Fruit fly (Drosophila melanogaster): ENCODE data around the gene CG33552.

CG33552 gene

DNA sequence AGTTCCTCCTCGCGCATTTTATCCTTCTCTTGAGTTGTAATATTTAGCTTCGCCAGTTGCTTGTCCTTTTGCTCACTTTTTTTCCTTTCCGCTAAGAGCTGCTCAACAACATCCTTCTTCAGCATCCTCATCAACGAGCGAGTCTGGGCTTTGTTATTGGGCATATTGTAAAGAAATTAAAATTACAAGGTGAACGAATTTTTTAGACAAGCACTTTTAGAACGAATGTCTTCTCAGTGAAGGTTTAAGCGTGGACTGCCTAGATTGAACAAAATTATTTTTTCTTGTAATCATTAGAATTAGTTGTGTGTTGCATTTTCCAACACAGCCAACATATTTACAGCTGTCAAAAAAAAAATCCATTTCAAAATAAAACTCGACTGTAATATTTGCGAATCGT, at the start of gene CG33552:
Gene CG33552, plus strand, starts transcription at position 301 of the 400 bp plus-strand sequence.
- TF ChIP-seq Sin3A (optimal IDR thresholded peaks at IDR 0.05) = no peak
- no peak for TF ChIP-seq ttk (optimal IDR thresholded peaks at IDR 0.05)
- no peak for TF ChIP-seq psq (optimal IDR thresholded peaks at IDR 0.05)
- TF ChIP-seq insv (optimal IDR thresholded peaks at IDR 0.05) = no peak

DNA sequence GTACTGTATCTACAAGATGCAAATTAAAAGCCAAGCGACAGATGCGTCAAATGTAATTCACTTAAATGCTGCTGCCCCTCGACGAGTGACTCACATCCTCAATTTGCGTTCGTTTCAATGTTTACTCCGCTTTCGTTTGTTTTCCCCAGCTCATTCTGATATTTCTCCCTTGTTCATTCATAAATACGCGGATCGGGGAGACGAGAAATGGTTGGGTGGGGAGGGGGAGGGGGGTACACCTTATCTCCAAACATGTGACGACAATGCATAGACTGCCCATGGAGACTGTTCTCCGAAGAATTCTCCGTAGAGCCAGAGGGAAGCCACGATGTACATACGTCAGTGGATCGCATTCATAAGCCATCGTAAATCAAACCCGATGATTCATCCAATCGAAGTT, 45.0 kb upstream of the CG33552 start:
- TF ChIP-seq psq (optimal IDR thresholded peaks at IDR 0.05) (no peak), Sin3A (optimal IDR thresholded peaks at IDR 0.05) (no peak), ttk (optimal IDR thresholded peaks at IDR 0.05) (no peak), insv (optimal IDR thresholded peaks at IDR 0.05) (no peak), Myc (optimal IDR thresholded peaks at IDR 0.05) (no peak), h (optimal IDR thresholded peaks at IDR 0.05) (no peak)

DNA sequence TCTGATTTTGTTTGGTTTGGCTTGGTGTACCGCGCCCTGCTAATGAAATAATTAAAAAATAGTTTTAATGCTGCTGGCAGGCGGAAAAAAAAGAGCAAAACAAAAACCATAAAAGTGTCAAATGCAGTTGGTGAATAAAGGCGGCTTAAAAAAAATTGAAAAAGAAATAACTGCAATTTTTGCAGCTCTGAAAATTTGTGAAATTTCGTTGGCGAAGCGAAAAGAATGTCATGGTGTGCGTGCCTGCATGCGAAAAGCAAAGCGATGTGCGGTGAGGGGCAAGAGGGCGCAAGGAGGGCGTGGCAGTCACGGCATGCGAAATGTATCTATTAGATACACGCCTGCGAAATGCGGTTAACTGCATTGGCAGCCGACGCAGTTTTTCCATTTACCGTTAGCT, 44.0 kb upstream of the CG33552 start:
- TF ChIP-seq insv (optimal IDR thresholded peaks at IDR 0.05) (no peak), psq (optimal IDR thresholded peaks at IDR 0.05) (no peak), ttk (optimal IDR thresholded peaks at IDR 0.05) (no peak), Sin3A (optimal IDR thresholded peaks at IDR 0.05) (no peak), h (optimal IDR thresholded peaks at IDR 0.05) (no peak), Myc (optimal IDR thresholded peaks at IDR 0.05) (no peak)

DNA sequence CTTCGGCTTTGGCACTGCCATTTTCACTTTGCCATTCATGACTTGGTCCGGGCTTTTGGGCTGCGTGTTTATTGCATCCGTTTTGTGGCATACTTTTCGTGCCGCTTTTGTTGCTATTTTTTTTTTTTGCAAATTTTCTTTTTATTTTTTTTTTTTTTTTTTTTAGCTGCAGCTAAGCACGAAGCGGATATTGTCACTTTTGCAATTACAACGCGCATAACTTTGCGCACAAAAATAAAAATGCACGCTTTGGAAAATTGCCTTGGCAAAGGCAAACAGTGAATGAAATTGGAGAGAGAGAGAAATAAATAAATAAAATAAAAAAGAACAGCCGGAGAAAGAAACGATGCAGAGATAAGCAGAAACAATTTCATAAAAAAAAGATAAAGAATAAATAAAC, 41.5 kb upstream of the CG33552 start:
- TF ChIP-seq insv (optimal IDR thresholded peaks at IDR 0.05) (no peak), h (optimal IDR thresholded peaks at IDR 0.05) (no peak), ttk (optimal IDR thresholded peaks at IDR 0.05) (no peak), Sin3A (optimal IDR thresholded peaks at IDR 0.05) (no peak), psq (optimal IDR thresholded peaks at IDR 0.05) (no peak), Myc (optimal IDR thresholded peaks at IDR 0.05) (no peak)

DNA sequence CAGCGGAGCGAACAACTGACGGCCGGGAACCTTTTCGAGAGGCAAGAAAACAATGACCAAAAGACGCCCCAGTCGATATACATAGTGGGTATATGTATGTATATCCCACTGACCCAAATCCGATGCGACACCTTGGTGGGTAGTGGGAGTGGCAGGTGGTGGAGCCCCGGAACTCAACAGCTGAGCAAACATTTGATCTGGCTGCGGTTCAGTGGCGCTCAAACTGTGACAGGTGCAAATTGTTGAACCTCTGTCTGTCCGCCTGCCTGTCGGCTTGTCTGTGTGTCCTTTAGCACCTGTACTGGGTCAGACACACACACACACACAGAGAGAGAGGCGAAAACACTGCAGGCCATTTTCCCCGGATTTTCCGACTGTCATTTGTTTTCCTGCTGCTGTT, 38.9 kb upstream of the CG33552 start:
- TF ChIP-seq insv (optimal IDR thresholded peaks at IDR 0.05) (no peak), psq (optimal IDR thresholded peaks at IDR 0.05) (no peak), Sin3A (optimal IDR thresholded peaks at IDR 0.05) (no peak), Myc (optimal IDR thresholded peaks at IDR 0.05) (no peak), ttk (optimal IDR thresholded peaks at IDR 0.05) (no peak), h (optimal IDR thresholded peaks at IDR 0.05) (no peak)

DNA sequence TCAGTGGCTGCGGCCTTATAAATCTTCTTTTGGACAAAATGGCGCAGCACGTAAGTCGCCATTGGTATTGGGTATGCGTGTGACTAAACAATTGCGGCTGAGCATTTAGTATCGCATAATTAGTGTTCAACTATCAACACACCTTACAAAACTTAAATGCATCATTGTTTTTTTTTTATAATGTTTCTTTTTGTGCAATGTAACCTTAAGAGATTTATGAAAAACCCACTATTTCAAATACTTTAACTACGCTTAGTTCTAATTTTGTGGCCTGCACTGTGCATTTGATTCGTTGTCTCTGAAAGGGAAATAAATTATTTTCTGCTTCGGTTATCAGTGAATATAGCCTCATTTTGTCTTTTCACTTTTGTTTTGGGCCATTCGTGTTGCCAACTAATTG, 38.3 kb upstream of the CG33552 start:
- TF ChIP-seq Sin3A (optimal IDR thresholded peaks at IDR 0.05) (no peak), insv (optimal IDR thresholded peaks at IDR 0.05) (no peak), psq (optimal IDR thresholded peaks at IDR 0.05) (no peak), ttk (optimal IDR thresholded peaks at IDR 0.05) (no peak), Myc (optimal IDR thresholded peaks at IDR 0.05) (no peak), h (optimal IDR thresholded peaks at IDR 0.05) (no peak)

DNA sequence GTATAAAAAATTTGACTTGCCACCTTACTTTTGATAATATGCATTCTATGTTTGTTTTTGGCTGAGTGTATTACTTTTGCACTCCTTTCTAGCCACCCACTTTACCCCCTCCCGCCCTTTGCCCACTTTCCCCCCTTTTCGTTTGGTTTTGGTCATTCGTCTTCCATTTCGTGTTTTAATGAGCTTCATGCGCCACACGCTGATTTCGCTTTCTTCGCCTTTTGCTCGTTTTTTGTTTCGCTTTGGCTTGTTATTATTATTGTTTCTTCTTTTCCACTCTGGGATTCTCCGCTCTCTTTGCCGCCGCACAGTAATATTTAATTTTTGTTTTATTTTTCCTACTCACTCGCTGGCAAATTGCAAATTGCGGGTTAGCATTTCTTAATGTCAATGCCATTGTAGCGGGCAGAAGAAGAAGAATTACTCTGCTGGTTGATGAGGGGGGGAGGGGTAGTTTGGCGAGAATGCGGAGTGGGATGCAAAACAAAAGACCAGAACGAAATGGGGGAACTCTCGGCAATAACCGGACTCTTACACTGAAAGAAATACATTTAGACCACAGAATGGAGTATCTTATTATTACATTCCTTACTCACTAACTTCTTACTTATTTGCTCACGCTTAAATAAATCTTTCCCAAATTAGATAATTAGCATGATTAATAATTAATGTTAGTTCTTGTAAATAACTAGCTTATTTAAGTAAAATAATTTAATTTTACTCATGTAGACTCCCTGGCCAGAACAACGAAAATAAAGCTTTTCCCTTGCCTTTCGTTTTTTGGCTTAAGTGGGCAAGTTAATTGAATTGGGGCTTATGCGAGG, 36.6 kb upstream of the CG33552 start:
- no peak for TF ChIP-seq Sin3A (optimal IDR thresholded peaks at IDR 0.05)
- no peak for TF ChIP-seq Myc (optimal IDR thresholded peaks at IDR 0.05)
- TF ChIP-seq insv (optimal IDR thresholded peaks at IDR 0.05) = no peak

DNA sequence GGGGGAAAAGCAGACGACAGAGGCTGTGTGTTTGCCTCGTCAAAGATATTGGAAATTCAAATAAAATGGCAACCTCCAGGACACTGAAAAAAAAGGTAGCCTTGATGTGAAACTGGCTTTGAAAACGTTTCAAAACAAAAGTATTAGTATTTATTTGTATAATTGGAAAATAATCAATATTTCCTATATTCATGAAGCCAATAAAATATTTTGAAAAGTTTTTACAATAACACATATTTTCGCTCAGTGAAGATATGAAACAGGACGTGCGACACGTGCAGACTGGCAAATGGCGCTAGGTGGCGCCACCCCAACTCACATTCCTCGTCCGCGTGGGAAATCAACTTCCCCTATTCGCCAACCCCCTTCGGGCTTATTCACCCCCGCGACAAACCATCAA, 34.5 kb upstream of the CG33552 start:
- TF ChIP-seq insv (optimal IDR thresholded peaks at IDR 0.05) = no peak
- no peak for TF ChIP-seq ttk (optimal IDR thresholded peaks at IDR 0.05)
- no peak for TF ChIP-seq psq (optimal IDR thresholded peaks at IDR 0.05)
- no peak for TF ChIP-seq h (optimal IDR thresholded peaks at IDR 0.05)
- TF ChIP-seq Sin3A (optimal IDR thresholded peaks at IDR 0.05) = no peak

DNA sequence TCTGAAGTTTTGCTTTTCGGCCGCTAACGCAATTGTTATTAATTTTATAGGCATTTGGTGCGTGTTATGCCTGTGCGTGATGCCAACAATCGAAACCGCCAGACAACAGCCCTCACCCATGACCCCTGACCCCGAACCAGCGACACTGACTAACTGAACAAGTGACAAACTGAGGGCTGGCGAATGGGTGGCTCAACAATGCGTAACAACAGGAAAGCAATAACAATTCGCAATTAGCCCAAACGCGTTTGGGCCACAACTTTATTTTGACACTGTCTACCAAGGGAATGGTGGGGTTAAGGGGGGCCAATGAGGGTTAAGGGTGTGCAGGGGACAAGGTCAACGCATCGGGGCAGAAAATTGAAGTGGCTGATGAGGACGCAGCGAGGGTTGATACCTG, 33.4 kb upstream of the CG33552 start:
- TF ChIP-seq ttk (optimal IDR thresholded peaks at IDR 0.05) = no peak
- no peak for TF ChIP-seq h (optimal IDR thresholded peaks at IDR 0.05)

DNA sequence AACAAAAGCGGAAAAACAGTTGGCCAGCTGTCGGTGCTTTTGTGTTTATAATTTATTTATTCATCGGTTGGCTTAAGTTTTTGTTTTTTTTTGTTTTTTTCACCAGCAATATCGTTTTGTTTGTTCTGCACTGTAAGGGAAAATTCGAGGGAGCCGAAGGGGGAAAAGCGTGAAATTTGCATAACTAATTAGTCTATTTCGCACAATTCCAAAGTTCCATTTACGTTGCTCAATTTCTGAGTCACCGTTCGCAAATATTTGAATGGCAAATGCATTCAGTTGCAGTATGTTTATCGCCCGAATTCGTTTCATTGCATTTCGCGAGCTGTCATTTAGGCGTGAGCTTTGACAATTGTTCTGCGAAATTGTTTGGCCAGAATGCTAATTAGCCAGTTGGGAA, 28.8 kb upstream of the CG33552 start:
- no peak for TF ChIP-seq Sin3A (optimal IDR thresholded peaks at IDR 0.05)
- no peak for TF ChIP-seq psq (optimal IDR thresholded peaks at IDR 0.05)
- TF ChIP-seq insv (optimal IDR thresholded peaks at IDR 0.05) = no peak
- TF ChIP-seq h (optimal IDR thresholded peaks at IDR 0.05) = no peak
- no peak for TF ChIP-seq ttk (optimal IDR thresholded peaks at IDR 0.05)
- TF ChIP-seq Myc (optimal IDR thresholded peaks at IDR 0.05) = no peak

DNA sequence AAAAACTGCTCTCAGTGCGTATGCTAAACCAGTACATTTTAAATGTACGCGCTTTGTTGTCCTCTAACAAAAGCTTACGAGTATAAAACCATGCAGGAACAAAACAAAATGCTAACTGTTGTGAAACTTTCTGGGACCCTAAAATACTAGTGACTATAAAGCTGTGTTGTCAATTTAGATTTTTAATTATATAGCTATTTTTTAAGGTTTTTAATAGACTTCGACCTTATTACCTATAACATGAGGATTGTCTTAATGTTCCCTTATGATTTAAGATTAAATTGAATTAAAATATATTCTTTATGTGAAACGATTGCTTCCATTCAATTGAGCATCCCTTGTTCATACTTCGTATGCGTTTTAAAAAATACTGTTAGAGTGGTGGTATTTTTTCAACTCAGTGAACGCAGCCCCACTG, 25.6 kb upstream of the CG33552 start:
- TF ChIP-seq Myc (optimal IDR thresholded peaks at IDR 0.05) (no peak), Sin3A (optimal IDR thresholded peaks at IDR 0.05) (no peak), insv (optimal IDR thresholded peaks at IDR 0.05) (no peak), ttk (optimal IDR thresholded peaks at IDR 0.05) (no peak), h (optimal IDR thresholded peaks at IDR 0.05) (no peak), psq (optimal IDR thresholded peaks at IDR 0.05) (no peak)

DNA sequence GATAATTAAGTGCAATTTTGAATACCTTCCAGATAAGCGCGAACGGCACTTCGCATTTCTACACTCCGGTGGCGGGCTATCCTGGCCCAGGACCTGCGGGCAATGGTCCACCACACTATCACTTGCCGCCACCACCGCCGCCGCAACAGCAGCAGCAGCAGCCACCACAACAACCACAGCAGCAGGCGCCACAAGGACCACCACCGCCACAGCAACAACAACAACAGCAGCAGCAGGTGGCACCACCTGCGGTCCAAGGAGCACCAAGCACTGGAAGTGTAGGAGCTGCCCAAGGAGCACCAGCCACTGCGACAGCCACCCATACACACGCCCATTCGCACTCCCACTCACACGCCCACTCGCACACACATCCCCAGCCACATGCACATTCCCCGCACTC, 24.8 kb upstream of the CG33552 start:
- TF ChIP-seq Sin3A (optimal IDR thresholded peaks at IDR 0.05) (no peak), h (optimal IDR thresholded peaks at IDR 0.05) (no peak), psq (optimal IDR thresholded peaks at IDR 0.05) (no peak), ttk (optimal IDR thresholded peaks at IDR 0.05) (no peak), insv (optimal IDR thresholded peaks at IDR 0.05) (no peak), Myc (optimal IDR thresholded peaks at IDR 0.05) (no peak)

DNA sequence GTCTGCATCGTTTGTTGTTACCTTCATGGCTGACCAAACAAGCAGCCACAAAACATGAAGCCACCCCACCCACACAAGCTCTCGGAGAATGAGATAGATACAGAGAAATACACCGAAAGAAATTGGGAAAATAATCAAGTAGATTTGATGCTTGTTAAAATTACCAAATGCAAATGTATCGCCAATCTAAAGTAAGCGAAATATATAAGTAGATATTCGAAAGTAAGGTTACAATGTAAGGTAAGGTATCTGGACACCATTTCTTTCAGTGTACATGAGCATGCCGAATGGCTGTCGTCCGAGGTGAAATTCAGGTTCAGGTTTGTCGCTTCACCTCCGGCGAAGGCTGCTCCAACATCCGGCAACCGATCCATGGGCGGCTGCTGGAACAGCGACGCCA, 10.0 kb upstream of the CG33552 start:
- TF ChIP-seq ttk (optimal IDR thresholded peaks at IDR 0.05) (no peak), psq (optimal IDR thresholded peaks at IDR 0.05) (no peak), Sin3A (optimal IDR thresholded peaks at IDR 0.05) (no peak), h (optimal IDR thresholded peaks at IDR 0.05) (no peak), insv (optimal IDR thresholded peaks at IDR 0.05) (no peak), Myc (optimal IDR thresholded peaks at IDR 0.05) (no peak)
